Fruit fly (Drosophila melanogaster) whole organism, wandering third instar larva: ENCODE results near the gene Cpr30B.

Experiments used
- GATAd ChIP-seq: sonication (Bioruptor generic); optimal IDR thresholded peaks from 2 replicates; lab custom pipeline; 2016; ENCODE audit warnings: missing biosample characterization, missing genetic modification characterization
- Hnf4 ChIP-seq: fragments of 200-800 bp; sonication (Bioruptor generic); optimal IDR thresholded peaks from 2 replicates; lab custom pipeline; 2016; ENCODE audit warnings: missing biosample characterization, mild to moderate bottlenecking, missing genetic modification characterization
- Jra ChIP-seq: sonication (Bioruptor generic); optimal IDR thresholded peaks from 2 replicates; lab custom pipeline; 2016; ENCODE audit warnings: missing biosample characterization, missing genetic modification characterization
- Mio ChIP-seq: sonication (Bioruptor generic); optimal IDR thresholded peaks from 2 replicates; lab custom pipeline; 2016; ENCODE audit warnings: missing biosample characterization, missing genetic modification characterization
- OdsH ChIP-seq: fragments of 200-800 bp; sonication (Bioruptor generic); optimal IDR thresholded peaks from 2 replicates; lab custom pipeline; 2016; ENCODE audit warnings: missing biosample characterization, mild to moderate bottlenecking, missing genetic modification characterization
- dl ChIP-seq, 2 experiments: fragments of 175-275, 200-275 bp in 1 of 2; fragments of 200-275 bp in 1 of 2; sonication (Bioruptor generic); optimal IDR thresholded peaks; lab custom pipeline; 2018; ENCODE audit warnings: mild to moderate bottlenecking in 2 of 2, missing biosample characterization in 2 of 2, missing genetic modification characterization in 2 of 2, moderate library complexity in 2 of 2; ENCODE audit not compliant: partially characterized antibody in 2 of 2, insufficient read depth in 1 of 2
- fru ChIP-seq: fragments of 200-800 bp; sonication (Bioruptor generic); optimal IDR thresholded peaks from 3 replicates; lab custom pipeline; 2016; ENCODE audit warnings: missing biosample characterization, mild to moderate bottlenecking, missing genetic modification characterization
- jim ChIP-seq: fragments of 175-275, 200-325 bp; sonication (Bioruptor generic); optimal IDR thresholded peaks from 2 replicates; lab custom pipeline; 2016; ENCODE audit warnings: missing biosample characterization, mild to moderate bottlenecking, missing genetic modification characterization
- pan ChIP-seq: fragments of >200 bp; optimal IDR thresholded peaks from 2 replicates; lab custom pipeline; 2017
- psq ChIP-seq: fragments of 200-800 bp; sonication (Bioruptor generic); optimal IDR thresholded peaks from 3 replicates; lab custom pipeline; 2017; ENCODE audit warnings: missing biosample characterization, mild to moderate bottlenecking, missing genetic modification characterization, moderate library complexity
- rgr ChIP-seq: fragments of 200-800 bp; sonication (Bioruptor generic); optimal IDR thresholded peaks from 3 replicates; lab custom pipeline; 2016; ENCODE audit warnings: missing biosample characterization, mild to moderate bottlenecking, missing genetic modification characterization
- usp ChIP-seq: fragments of >200 bp; optimal IDR thresholded peaks from 2 replicates; lab custom pipeline; 2017; ENCODE audit warnings: missing biosample characterization, missing genetic modification characterization
- woc ChIP-seq: sonication (Bioruptor generic); optimal IDR thresholded peaks from 2 replicates; lab custom pipeline; 2016; ENCODE audit warnings: missing biosample characterization, mild to moderate bottlenecking, missing genetic modification characterization

DNA sequence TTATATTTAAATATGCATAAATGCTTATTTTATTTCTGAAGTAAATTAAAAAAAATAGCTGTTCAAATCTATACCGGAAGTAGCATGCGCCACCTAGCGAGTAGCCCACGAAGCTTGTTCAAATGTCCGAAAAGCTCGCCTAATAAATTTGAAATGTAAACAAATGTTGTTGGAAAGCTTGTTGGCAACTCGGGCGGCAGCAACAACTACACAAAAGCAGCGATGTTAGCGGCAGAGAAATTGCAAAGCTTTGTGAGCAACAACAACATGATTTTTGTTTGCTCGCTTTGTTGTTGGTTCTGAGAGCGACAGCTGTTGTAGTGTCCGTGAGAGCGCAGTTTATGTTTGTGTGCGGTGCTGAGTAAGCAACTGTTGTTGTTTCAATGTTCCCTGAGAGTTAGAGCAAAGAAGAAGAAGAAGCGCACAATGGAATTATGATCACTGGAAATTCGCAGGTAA lies 24.7 kb downstream of the Cpr30B start:
- TF ChIP-seq woc (GFP tag; lab: Kevin White, UChicago) (peak; percentile 46), fru (GFP tag; lab: Kevin White, UChicago) (peak; percentile 81), GATAd (GFP tag; lab: Kevin White, UChicago) (no peak), jim (no peak), psq (GFP tag; lab: Kevin White, UChicago) (peak; percentile 75), Mio (GFP tag; lab: Kevin White, UChicago) (peak; percentile 75), usp (no peak), rgr (GFP tag; lab: Kevin White, UChicago) (peak; percentile 97), pan (lab: Kevin White, UChicago) (no peak), Hnf4 (GFP tag; lab: Kevin White, UChicago) (peak; percentile 73), Jra (GFP tag; lab: Kevin White, UChicago) (peak; percentile 30), OdsH (GFP tag; lab: Kevin White, UChicago) (peak; percentile 90), dl (GFP tag; optimal IDR thresholded peaks at IDR 0.05; lab: Kevin White, UChicago; ENCODE audit: insufficient read depth in 1 of 2, partially characterized antibody in 2 of 2) (peak in 1 of 2 experiments; percentile 16)
